Fruit fly (Drosophila melanogaster) S2 (cell line): ENCODE data around the gene CG34325.

ENCODE experiments used
- CG8478 ChIP-seq: fragments of >200 bp; optimal IDR thresholded peaks from 2 replicates; lab custom pipeline; 2018
- CTCF ChIP-seq, 2 experiments: fragments of >200 bp; optimal IDR thresholded peaks; 2 replicates each; lab custom pipeline; 2018

DNA sequence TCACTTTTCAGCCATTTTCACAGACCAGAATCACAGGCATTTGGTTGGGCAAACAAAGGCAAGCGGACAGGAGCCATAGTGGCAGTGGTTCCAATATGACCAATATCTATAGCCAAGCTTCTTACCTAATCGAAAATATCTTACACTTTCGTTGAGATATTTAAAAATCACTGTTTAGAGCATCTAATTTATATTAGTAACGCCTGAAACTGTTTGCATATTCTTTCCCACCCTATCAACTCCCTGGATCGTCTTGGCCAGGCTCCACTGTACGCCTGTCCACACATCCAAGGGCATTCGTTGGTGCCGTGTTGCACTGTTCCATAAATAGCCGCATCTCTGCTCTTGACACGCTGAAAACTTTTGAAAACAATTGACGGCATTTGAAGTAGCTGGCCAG is 30.7 kb downstream of the CG34325 start:
- no peak for TF ChIP-seq CTCF (optimal IDR thresholded peaks at IDR 0.05; lab: Kevin White, UChicago)
- TF ChIP-seq CG8478 = no peak
